Worm (Caenorhabditis elegans): ENCODE measurements around the gene rocf-1.

DNA sequence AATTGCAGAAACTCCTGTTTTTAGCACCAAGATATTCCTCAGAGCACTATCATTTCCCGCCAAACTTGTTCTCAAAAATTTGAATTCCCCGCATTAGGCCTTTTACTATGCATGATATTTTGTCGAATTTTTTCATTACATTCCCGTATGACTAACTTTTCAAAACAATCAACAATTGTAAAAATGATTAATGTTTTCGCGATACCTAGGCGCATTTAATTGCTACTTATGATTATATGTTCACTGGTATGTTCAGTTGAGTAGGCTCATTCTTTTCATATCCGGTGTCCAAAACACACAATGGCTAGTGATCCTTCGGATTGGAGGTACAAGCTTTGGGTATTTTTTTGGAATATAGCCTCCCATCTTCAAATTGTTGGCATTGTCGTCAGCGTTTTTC, 23.5 kb upstream of the rocf-1 start, which contains the start of gene srw-21:
- TF ChIP-seq lsy-2 (tag; optimal IDR thresholded peaks at IDR 0.05) (no peak), mep-1 (tag; optimal IDR thresholded peaks at IDR 0.05) (no peak), snpc-4 (tag; optimal IDR thresholded peaks at IDR 0.05) (no peak), nhr-28 (tag; optimal IDR thresholded peaks at IDR 0.05) (no peak), ama-1 (optimal IDR thresholded peaks at IDR 0.05) (no peak), ces-1 (GFP tag; optimal IDR thresholded peaks at IDR 0.05) (no peak), mdl-1 (tag; optimal IDR thresholded peaks at IDR 0.05) (no peak), fkh-10 (GFP tag; optimal IDR thresholded peaks at IDR 0.05) (no peak), ceh-28 (tag; optimal IDR thresholded peaks at IDR 0.05) (no peak), nhr-77 (tag; optimal IDR thresholded peaks at IDR 0.05) (no peak), pqm-1 (tag; optimal IDR thresholded peaks at IDR 0.05) (no peak), daf-12 (tag; optimal IDR thresholded peaks at IDR 0.05) (no peak)
